Worm (Caenorhabditis elegans) whole organism, L3 larva: ENCODE results near the gene Y46G5A.39.

ENCODE experiments used
- R02D3.7 ChIP-seq: fragments of 150-350 bp; optimal IDR thresholded peaks from 2 replicates; lab custom pipeline; 2014; ENCODE audit warnings: missing biosample characterization, missing genetic modification characterization
- aly-2 ChIP-seq: fragments of 150-350 bp; optimal IDR thresholded peaks from 2 replicates; lab custom pipeline; 2014; ENCODE audit warnings: missing biosample characterization, missing genetic modification characterization
- ama-1 ChIP-seq: fragments of 150-350 bp; optimal IDR thresholded peaks from 2 replicates; lab custom pipeline; 2018
- ceh-16 ChIP-seq: sonication (generic microtip); optimal IDR thresholded peaks from 2 replicates; lab custom pipeline; 2017; ENCODE audit warnings: missing biosample characterization, missing genetic modification characterization
- ceh-82 ChIP-seq: fragments of 150-350 bp; optimal IDR thresholded peaks from 2 replicates; lab custom pipeline; 2014; ENCODE audit warnings: missing biosample characterization, missing genetic modification characterization
- ceh-9 ChIP-seq: sonication (generic microtip); optimal IDR thresholded peaks from 2 replicates; lab custom pipeline; 2018; ENCODE audit warnings: missing biosample characterization, missing genetic modification characterization
- egl-27 ChIP-seq: sonication (generic microtip); optimal IDR thresholded peaks from 4 replicates; lab custom pipeline; 2017; ENCODE audit warnings: missing biosample characterization, missing genetic modification reagents, missing genetic modification characterization
- elt-1 ChIP-seq: fragments of 150-350 bp; optimal IDR thresholded peaks from 2 replicates; lab custom pipeline; 2014; ENCODE audit warnings: missing biosample characterization, missing genetic modification characterization
- elt-2 ChIP-seq: sonication (generic microtip); optimal IDR thresholded peaks from 2 replicates; lab custom pipeline; 2016; ENCODE audit warnings: missing genetic modification reagents, mild to moderate bottlenecking, missing genetic modification characterization, missing compliant biosample characterization
- elt-3 ChIP-seq, 3 experiments: fragments of 150-350 bp in 1 of 3; sonication (generic microtip) in 2 of 3; optimal IDR thresholded peaks; 2 replicates in 2 of 3; 4 replicates in 1 of 3; lab custom pipeline; 2014 to 2017; ENCODE audit warnings: missing biosample characterization in 3 of 3, missing genetic modification characterization in 3 of 3
- eor-1 ChIP-seq, 2 experiments: fragments of 150-350 bp; optimal IDR thresholded peaks; 2 replicates each; lab custom pipeline; 2014 to 2018; ENCODE audit warnings: missing biosample characterization in 2 of 2, missing genetic modification characterization in 2 of 2
- fkh-10 ChIP-seq: sonication (generic microtip); optimal IDR thresholded peaks from 2 replicates; lab custom pipeline; 2017; ENCODE audit warnings: missing biosample characterization, missing genetic modification reagents, missing genetic modification characterization
- hmg-11 ChIP-seq: sonication (generic microtip); optimal IDR thresholded peaks from 2 replicates; lab custom pipeline; 2016; ENCODE audit warnings: missing genetic modification characterization, missing compliant biosample characterization
- jun-1 ChIP-seq: fragments of 150-350 bp; optimal IDR thresholded peaks from 2 replicates; lab custom pipeline; 2014; ENCODE audit warnings: missing biosample characterization, missing genetic modification reagents, missing genetic modification characterization
- lin-15B ChIP-seq: fragments of 150-350 bp; optimal IDR thresholded peaks from 2 replicates; lab custom pipeline; 2014; ENCODE audit warnings: missing biosample characterization, missing genetic modification characterization
- lsy-12 ChIP-seq: sonication (generic microtip); optimal IDR thresholded peaks from 2 replicates; lab custom pipeline; 2016; ENCODE audit warnings: mild to moderate bottlenecking, missing genetic modification characterization, missing compliant biosample characterization
- mdl-1 ChIP-seq: fragments of 150-350 bp; optimal IDR thresholded peaks from 2 replicates; lab custom pipeline; 2014; ENCODE audit warnings: missing biosample characterization, missing genetic modification characterization
- mml-1 ChIP-seq: fragments of 150-350 bp; sonication (generic microtip); optimal IDR thresholded peaks from 3 replicates; lab custom pipeline; 2014; ENCODE audit warnings: missing biosample characterization, missing genetic modification characterization
- nfya-1 ChIP-seq: sonication (generic microtip); optimal IDR thresholded peaks from 2 replicates; lab custom pipeline; 2017; ENCODE audit warnings: missing genetic modification characterization, mild to moderate bottlenecking, missing compliant biosample characterization, antibody characterized with exemption, moderate library complexity; ENCODE audit not compliant: insufficient read depth
- nhr-11 ChIP-seq: fragments of 150-350 bp; optimal IDR thresholded peaks from 2 replicates; lab custom pipeline; 2014; ENCODE audit warnings: missing biosample characterization, missing genetic modification characterization
- nhr-23 ChIP-seq: fragments of 150-350 bp; optimal IDR thresholded peaks from 2 replicates; lab custom pipeline; 2014; ENCODE audit warnings: missing biosample characterization, missing genetic modification reagents, missing genetic modification characterization
- nhr-237 ChIP-seq: fragments of 150-350 bp; optimal IDR thresholded peaks from 2 replicates; lab custom pipeline; 2014; ENCODE audit warnings: missing biosample characterization, missing genetic modification characterization
- nhr-28 ChIP-seq: fragments of 150-350 bp; optimal IDR thresholded peaks from 2 replicates; lab custom pipeline; 2014; ENCODE audit warnings: missing biosample characterization, missing genetic modification characterization
- nhr-43 ChIP-seq: sonication (generic microtip); optimal IDR thresholded peaks from 2 replicates; lab custom pipeline; 2016; ENCODE audit warnings: mild to moderate bottlenecking, missing genetic modification characterization, missing compliant biosample characterization; ENCODE audit not compliant: poor library complexity, severe bottlenecking
- pha-4 ChIP-seq: fragments of 150-350 bp; optimal IDR thresholded peaks from 2 replicates; lab custom pipeline; 2014; ENCODE audit warnings: missing biosample characterization, missing genetic modification reagents, missing genetic modification characterization
- sea-2 ChIP-seq: fragments of 150-350 bp; sonication (generic microtip); optimal IDR thresholded peaks from 4 replicates; lab custom pipeline; 2014; ENCODE audit warnings: missing biosample characterization, missing genetic modification reagents, missing genetic modification characterization
- snpc-4 ChIP-seq: fragments of 150-350 bp; optimal IDR thresholded peaks from 2 replicates; lab custom pipeline; 2014; ENCODE audit warnings: missing biosample characterization, missing genetic modification characterization
- tbx-2 ChIP-seq: sonication (generic microtip); optimal IDR thresholded peaks from 2 replicates; lab custom pipeline; 2016; ENCODE audit warnings: mild to moderate bottlenecking, missing genetic modification characterization, missing compliant biosample characterization
- zag-1 ChIP-seq: fragments of 150-350 bp; optimal IDR thresholded peaks from 2 replicates; lab custom pipeline; 2014; ENCODE audit warnings: missing biosample characterization, missing genetic modification characterization
- ztf-4 ChIP-seq: fragments of 150-350 bp; optimal IDR thresholded peaks from 2 replicates; lab custom pipeline; 2014; ENCODE audit warnings: missing biosample characterization, missing genetic modification characterization

The Y46G5A.39 gene

ce11 chrII:12796040-12796502 lies 42.4 kb upstream of the Y46G5A.39 start, which contains the start of gene cpt-1:
Gene cpt-1 (minus strand): TSS chrII:12796452.
- TF ChIP-seq ceh-82 (tag; lab: Kevin White, UChicago) (no peak), elt-2 (tag; lab: Kevin White, UChicago) (peak; percentile 36), ama-1 (lab: Kevin White, UChicago) (peak; percentile 12), nhr-43 (tag; lab: Kevin White, UChicago) (peak; percentile 23)

ce11 chrII:12795188-12795587 lies 41.6 kb upstream of the Y46G5A.39 start:
- TF ChIP-seq nhr-43 (tag; lab: Kevin White, UChicago) (peak; percentile 37), lsy-12 (tag; lab: Kevin White, UChicago) (peak; percentile 47), nhr-237 (tag; lab: Kevin White, UChicago) (no peak), jun-1 (no peak), nhr-11 (no peak), nhr-28 (no peak), tbx-2 (tag; lab: Kevin White, UChicago) (peak; percentile 3), ceh-9 (no peak), aly-2 (tag; lab: Kevin White, UChicago) (no peak), elt-3 (tag; optimal IDR thresholded peaks at IDR 0.05; lab: Kevin White, UChicago) (no peak)

DNA sequence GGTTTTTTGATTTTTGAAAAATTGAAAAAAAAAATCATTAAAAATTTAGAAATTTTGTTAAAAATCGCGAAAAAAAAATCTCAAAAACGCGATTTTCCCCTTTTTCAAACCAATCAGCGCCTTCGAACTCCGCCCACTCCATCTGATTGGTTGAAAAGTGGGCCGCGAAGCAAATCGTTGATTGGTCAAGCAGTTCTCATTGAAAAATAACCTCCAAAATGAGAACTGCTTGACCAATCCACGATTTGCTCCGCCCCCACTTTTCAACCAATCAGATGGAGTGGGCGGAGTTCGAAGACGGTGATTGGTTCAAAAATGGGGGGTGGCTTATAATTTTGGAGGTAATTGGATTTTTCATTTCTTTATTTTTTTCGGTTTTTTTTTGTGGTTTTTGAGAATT lies 36.8 kb upstream of the Y46G5A.39 start:
- TF ChIP-seq ceh-16 (no peak), nfya-1 (tag; lab: Kevin White, UChicago) (peak; percentile 98)
- TF ChIP-seq, all 47 proteins: peak for 1

ce11 chrII:12789497-12789896 lies 35.9 kb upstream of the Y46G5A.39 start:
- TF ChIP-seq mdl-1 (tag; lab: Kevin White, UChicago) (no peak), ztf-4 (tag; lab: Kevin White, UChicago) (no peak), R02D3.7 (tag; lab: Kevin White, UChicago) (no peak), snpc-4 (tag; lab: Kevin White, UChicago) (no peak), elt-1 (no peak), egl-27 (no peak), zag-1 (no peak), fkh-10 (GFP tag; lab: Kevin White, UChicago) (no peak), eor-1 (tag; optimal IDR thresholded peaks at IDR 0.05; lab: Kevin White, UChicago) (no peak)
- TF ChIP-seq, all 47 proteins: peak for 0

DNA sequence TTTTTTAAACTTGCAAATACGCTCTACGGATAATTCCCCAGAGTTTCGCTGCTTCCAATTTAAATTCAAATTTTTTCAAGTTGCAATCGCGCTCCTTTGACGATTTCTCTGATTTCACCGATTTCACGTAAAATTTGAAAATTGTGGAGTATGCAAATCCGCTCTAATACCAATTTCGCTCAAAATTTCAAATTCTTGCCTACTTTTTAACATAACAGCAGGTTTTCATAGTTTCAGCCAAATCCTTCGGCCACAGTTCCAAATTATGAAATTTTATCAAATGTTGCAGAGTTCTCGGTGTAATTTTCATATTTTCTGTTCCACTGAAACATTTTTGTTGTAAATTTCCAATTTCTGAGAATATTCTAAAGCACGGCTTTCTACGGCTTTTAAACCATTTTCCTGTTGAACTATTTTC lies 34.2 kb upstream of the Y46G5A.39 start, which contains the start of gene alkb-7:
TSS of gene alkb-7 (minus strand) at position 323 of the 418 bp plus-strand sequence.
- TF ChIP-seq mdl-1 (tag; lab: Kevin White, UChicago) (no peak), nhr-23 (tag; lab: Kevin White, UChicago) (peak; percentile 21), elt-2 (tag; lab: Kevin White, UChicago) (peak; percentile 39), aly-2 (tag; lab: Kevin White, UChicago) (peak; percentile 21), snpc-4 (tag; lab: Kevin White, UChicago) (no peak), nhr-43 (tag; lab: Kevin White, UChicago) (peak; percentile 70), sea-2 (GFP tag; lab: Kevin White, UChicago) (no peak), nhr-28 (no peak), mml-1 (tag; lab: Kevin White, UChicago) (no peak), ama-1 (lab: Kevin White, UChicago) (peak; percentile 33), lsy-12 (tag; lab: Kevin White, UChicago) (peak; percentile 35), nfya-1 (tag; lab: Kevin White, UChicago) (peak; percentile 33), lin-15B (tag; lab: Kevin White, UChicago) (peak; percentile 13)
- TF ChIP-seq, all 47 proteins: peak for 8

DNA sequence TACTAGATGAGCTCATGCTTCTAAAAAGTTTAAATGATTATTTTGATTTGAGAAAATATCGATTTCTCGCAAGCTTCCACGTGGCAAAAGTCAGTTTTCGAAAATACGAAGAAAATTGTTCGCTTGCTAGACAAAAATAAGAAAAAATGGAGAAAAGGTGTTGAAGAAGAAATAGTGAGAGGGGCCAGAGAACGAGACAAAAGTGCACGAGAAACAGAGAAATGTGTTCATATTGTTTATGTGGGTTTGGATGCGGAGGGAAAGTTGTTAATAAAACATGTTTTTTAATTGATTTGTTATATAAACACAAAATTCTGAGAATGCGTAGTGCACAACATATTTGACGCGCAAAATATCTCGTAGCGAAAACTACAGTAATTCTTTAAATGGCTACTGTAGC lies 31.8 kb upstream of the Y46G5A.39 start, which contains the start of gene Y46G5A.15:
TSS of gene Y46G5A.15 (minus strand) at position 26 of the 400 bp plus-strand sequence.
- TF ChIP-seq pha-4 (tag; lab: Kevin White, UChicago) (peak; percentile 31), hmg-11 (tag; lab: Kevin White, UChicago) (no peak)
